Worm (Caenorhabditis elegans): ENCODE results near the gene T07A5.7.

The T07A5.7 gene

DNA sequence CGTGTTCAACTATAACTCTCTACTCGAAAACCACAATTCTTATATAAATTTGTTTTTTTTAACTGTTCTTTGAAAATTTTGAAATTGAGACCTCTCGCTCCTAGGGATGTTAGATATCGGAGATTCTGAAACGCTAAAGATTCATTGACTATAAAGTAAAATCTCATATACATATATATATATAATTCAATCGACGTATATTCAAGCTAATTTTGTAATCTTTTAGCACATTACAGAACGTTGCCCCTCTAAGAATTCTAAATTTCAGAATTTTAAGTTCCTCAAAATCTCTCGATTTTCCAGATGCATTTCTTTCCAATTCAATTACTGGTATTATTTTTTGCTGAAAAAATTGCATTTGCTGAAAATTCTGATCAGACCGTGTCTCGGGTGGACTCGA, 32.1 kb downstream of the T07A5.7 start, which contains the start of gene pad-2:
pad-2 (plus strand) TSS at position 301 of the 400 bp plus-strand sequence.
- TF ChIP-seq T23F11.4 (GFP tag; optimal IDR thresholded peaks at IDR 0.05) = no peak
- TF ChIP-seq K09A11.1 (tag; optimal IDR thresholded peaks at IDR 0.05; ENCODE audit: insufficient read depth) = no peak
- no peak for TF ChIP-seq gmeb-2 (tag; optimal IDR thresholded peaks at IDR 0.05)
- TF ChIP-seq K02D7.2 (tag; optimal IDR thresholded peaks at IDR 0.05) = no peak
- no peak for TF ChIP-seq pqm-1 (tag; optimal IDR thresholded peaks at IDR 0.05)
- no peak for TF ChIP-seq lim-6 (tag; optimal IDR thresholded peaks at IDR 0.05)
- no peak for TF ChIP-seq pax-1 (tag; optimal IDR thresholded peaks at IDR 0.05)
- no peak for TF ChIP-seq rnt-1 (tag; optimal IDR thresholded peaks at IDR 0.05)
- no peak for TF ChIP-seq hlh-8 (tag; optimal IDR thresholded peaks at IDR 0.05)
- no peak for TF ChIP-seq hlh-13 (GFP tag; optimal IDR thresholded peaks at IDR 0.05)
- TF ChIP-seq sox-4 (tag; optimal IDR thresholded peaks at IDR 0.05) = no peak
- no peak for TF ChIP-seq syd-9 (tag; optimal IDR thresholded peaks at IDR 0.05)
- TF ChIP-seq pha-2 (tag; optimal IDR thresholded peaks at IDR 0.05) = no peak
- TF ChIP-seq pag-3 (tag; optimal IDR thresholded peaks at IDR 0.05; ENCODE audit: borderline replicate concordance) = no peak
- no peak for TF ChIP-seq F13H6.1 (tag; optimal IDR thresholded peaks at IDR 0.05)
- no peak for TF ChIP-seq sox-2 (GFP tag; IDR thresholded peaks at IDR 0.05)

- no peak for TF ChIP-seq hlh-8 (tag; optimal IDR thresholded peaks at IDR 0.05)
- no peak for TF ChIP-seq che-1 (tag; optimal IDR thresholded peaks at IDR 0.05)
- TF ChIP-seq K02D7.2 (tag; optimal IDR thresholded peaks at IDR 0.05) = no peak
- TF ChIP-seq ceh-31 (tag; optimal IDR thresholded peaks at IDR 0.05) = no peak
- TF ChIP-seq sox-2 (GFP tag; IDR thresholded peaks at IDR 0.05) = no peak
- no peak for TF ChIP-seq ceh-24 (tag; optimal IDR thresholded peaks at IDR 0.05)
- no peak for TF ChIP-seq gmeb-2 (tag; optimal IDR thresholded peaks at IDR 0.05)
- no peak for TF ChIP-seq lin-11 (tag; optimal IDR thresholded peaks at IDR 0.05)
- no peak for TF ChIP-seq pqm-1 (tag; optimal IDR thresholded peaks at IDR 0.05)
Observed at ce11 chrIII:10271807-10272206, 39.1 kb downstream of the T07A5.7 start.

- TF ChIP-seq ceh-45 (GFP tag; IDR thresholded peaks at IDR 0.05) (peak; percentile 67; the same call in 1 of the 2 replicates), zip-5 (tag; optimal IDR thresholded peaks at IDR 0.05) (peak; percentile 30), tbx-7 (tag; optimal IDR thresholded peaks at IDR 0.05) (peak; percentile 72), fkh-10 (GFP tag; optimal IDR thresholded peaks at IDR 0.05) (no peak), hlh-15 (tag; optimal IDR thresholded peaks at IDR 0.05) (no peak), sox-2 (GFP tag; IDR thresholded peaks at IDR 0.05) (peak; percentile 41), ceh-14 (tag; optimal IDR thresholded peaks at IDR 0.05) (peak; percentile 43), hlh-6 (tag; optimal IDR thresholded peaks at IDR 0.05) (peak; percentile 44), mec-3 (tag; optimal IDR thresholded peaks at IDR 0.05; ENCODE audit: borderline replicate concordance) (peak; percentile 75), eyg-1 (tag; optimal IDR thresholded peaks at IDR 0.05) (no peak), ceh-31 (tag; optimal IDR thresholded peaks at IDR 0.05) (peak; percentile 94), ref-2 (tag; optimal IDR thresholded peaks at IDR 0.05) (peak; percentile 42), ttx-3 (tag; optimal IDR thresholded peaks at IDR 0.05) (no peak), C08G9.2 (tag; optimal IDR thresholded peaks at IDR 0.05) (peak; percentile 90), ceh-2 (tag; optimal IDR thresholded peaks at IDR 0.05) (peak; percentile 84), rnt-1 (tag; optimal IDR thresholded peaks at IDR 0.05) (peak; percentile 51), ets-4 (tag; optimal IDR thresholded peaks at IDR 0.05) (peak; percentile 84), fkh-6 (tag; optimal IDR thresholded peaks at IDR 0.05) (peak; percentile 31), lim-6 (tag; optimal IDR thresholded peaks at IDR 0.05) (peak; percentile 39), tbx-2 (tag; optimal IDR thresholded peaks at IDR 0.05) (peak; percentile 84), unc-3 (GFP tag; conservative IDR thresholded peaks at IDR 0.05) (peak; percentile 71), unc-3 (tag; optimal IDR thresholded peaks at IDR 0.05) (no peak), F13H6.1 (tag; optimal IDR thresholded peaks at IDR 0.05) (peak; percentile 28), odd-2 (tag; optimal IDR thresholded peaks at IDR 0.05) (no peak), unc-55 (GFP tag; optimal IDR thresholded peaks at IDR 0.05) (no peak), fax-1 (tag; optimal IDR thresholded peaks at IDR 0.05) (peak; percentile 10), ceh-34 (tag; optimal IDR thresholded peaks at IDR 0.05) (peak; percentile 62), hlh-8 (tag; optimal IDR thresholded peaks at IDR 0.05) (no peak), elt-2 (tag; optimal IDR thresholded peaks at IDR 0.05) (peak; percentile 26), npax-4 (tag; optimal IDR thresholded peaks at IDR 0.05) (no peak), unc-42 (tag; optimal IDR thresholded peaks at IDR 0.05) (peak; percentile 34), ceh-18 (tag; optimal IDR thresholded peaks at IDR 0.05) (peak; percentile 55)
Observed at ce11 chrIII:10270778-10271307, 40.1 kb downstream of the T07A5.7 start, which contains the start of gene cnk-1. Gene cnk-1, plus strand, starts transcription at chrIII:10271257.
